Worm (Caenorhabditis elegans) whole organism, young adult: ENCODE data around the gene ins-39.
A peak's percentile ranks its signal among the peaks of the same experiment; 100 is the strongest.

Experiments
- B0019.2 ChIP-seq: fragments of 200-800 bp; sonication (Bioruptor generic); conservative IDR thresholded peaks from 2 replicates; pipeline ENCODE4 v1.3.6; 2022; ENCODE audit warnings: missing genetic modification reagents, missing genetic modification characterization, missing compliant biosample characterization
- B0261.1 ChIP-seq: sonication (generic microtip); optimal IDR thresholded peaks from 2 replicates; lab custom pipeline; 2016; ENCODE audit warnings: mild to moderate bottlenecking, missing genetic modification characterization, moderate library complexity, missing compliant biosample characterization
- B0336.3 ChIP-seq: fragments of 200-800 bp; sonication (Bioruptor generic); IDR thresholded peaks from 2 replicates; pipeline ENCODE4 v1.3.6; 2022; ENCODE audit warnings: missing genetic modification characterization, missing compliant biosample characterization
- C06A6.2 ChIP-seq: fragments of 200-800 bp; sonication (Bioruptor generic); conservative IDR thresholded peaks from 2 replicates; pipeline ENCODE4 v1.3.6; 2022; ENCODE audit warnings: missing genetic modification characterization, missing compliant biosample characterization
- F23B12.7 ChIP-seq: sonication (generic microtip); optimal IDR thresholded peaks from 2 replicates; lab custom pipeline; 2017; ENCODE audit warnings: missing genetic modification characterization, mild to moderate bottlenecking, missing compliant biosample characterization, antibody characterized with exemption, moderate library complexity; ENCODE audit not compliant: insufficient read depth
- K12H6.12 ChIP-seq: fragments of 200-800 bp; sonication (Bioruptor generic); optimal IDR thresholded peaks from 2 replicates; lab custom pipeline; 2018; ENCODE audit warnings: mild to moderate bottlenecking, missing genetic modification characterization, missing compliant biosample characterization
- T07F8.4 ChIP-seq: sonication (generic microtip); optimal IDR thresholded peaks from 2 replicates; lab custom pipeline; 2016; ENCODE audit warnings: mild to moderate bottlenecking, missing genetic modification characterization, moderate library complexity, missing compliant biosample characterization
- Y67H2A.10 ChIP-seq: fragments of 200-800 bp; sonication (Bioruptor generic); conservative IDR thresholded peaks from 2 replicates; pipeline ENCODE4 v1.3.6; 2022; ENCODE audit warnings: missing genetic modification reagents, missing genetic modification characterization, missing compliant biosample characterization
- ZK185.1 ChIP-seq: sonication (generic microtip); optimal IDR thresholded peaks from 2 replicates; lab custom pipeline; 2016; ENCODE audit warnings: mild to moderate bottlenecking, missing genetic modification characterization, missing compliant biosample characterization; ENCODE audit not compliant: poor library complexity, severe bottlenecking
- akir-1 ChIP-seq: fragments of 200-800 bp; sonication (Bioruptor generic); optimal IDR thresholded peaks from 2 replicates; lab custom pipeline; 2018; ENCODE audit warnings: mild to moderate bottlenecking, missing genetic modification characterization, moderate library complexity, missing compliant biosample characterization
- aptf-3 ChIP-seq: fragments of 200-800 bp; sonication (Bioruptor generic); IDR thresholded peaks from 2 replicates; pipeline ENCODE4 v1.3.6; 2022; ENCODE audit warnings: missing genetic modification characterization, missing compliant biosample characterization
- attf-3 ChIP-seq: fragments of 200-800 bp; sonication (Bioruptor generic); conservative IDR thresholded peaks from 2 replicates; pipeline ENCODE4 v1.3.6; 2022; ENCODE audit warnings: missing genetic modification reagents, missing genetic modification characterization, missing compliant biosample characterization
- bed-1 ChIP-seq: fragments of 200-800 bp; sonication (Bioruptor generic); IDR thresholded peaks from 2 replicates; pipeline ENCODE4 v1.3.6; 2022; ENCODE audit warnings: missing genetic modification reagents, missing genetic modification characterization, missing compliant biosample characterization
- ccch-3 ChIP-seq: fragments of 200-800 bp; sonication (Bioruptor generic); optimal IDR thresholded peaks from 2 replicates; lab custom pipeline; 2018; ENCODE audit warnings: mild to moderate bottlenecking, missing genetic modification characterization, missing compliant biosample characterization
- cebp-1 ChIP-seq, 2 experiments: fragments of 200-800 bp in 1 of 2; sonication (Bioruptor generic) in 1 of 2; sonication (generic microtip) in 1 of 2; IDR thresholded peaks in 1 of 2; optimal IDR thresholded peaks in 1 of 2; 2 replicates each; pipeline versions ENCODE4 v1.3.6 to Lab custom; 2017 to 2022; ENCODE audit warnings: missing compliant biosample characterization in 2 of 2, missing genetic modification characterization in 2 of 2, mild to moderate bottlenecking in 1 of 2, missing genetic modification reagents in 1 of 2, moderate library complexity in 1 of 2
- cebp-2 ChIP-seq: fragments of 200-800 bp; sonication (Bioruptor generic); IDR thresholded peaks from 2 replicates; pipeline ENCODE4 v1.3.6; 2022; ENCODE audit warnings: missing genetic modification characterization, missing compliant biosample characterization
- ceh-27 ChIP-seq: fragments of 200-800 bp; sonication (Bioruptor generic); optimal IDR thresholded peaks from 2 replicates; lab custom pipeline; 2018; ENCODE audit warnings: mild to moderate bottlenecking, missing genetic modification characterization, moderate library complexity, missing compliant biosample characterization
- ceh-79 ChIP-seq: sonication (generic microtip); optimal IDR thresholded peaks from 2 replicates; lab custom pipeline; 2017; ENCODE audit warnings: mild to moderate bottlenecking, missing genetic modification characterization, missing compliant biosample characterization
- die-1 ChIP-seq: sonication (generic microtip); optimal IDR thresholded peaks from 2 replicates; lab custom pipeline; 2016; ENCODE audit warnings: missing genotype, mild to moderate bottlenecking, missing genetic modification characterization, missing compliant biosample characterization
- dox-1 ChIP-seq: fragments of 200-800 bp; sonication (Bioruptor generic); IDR thresholded peaks from 2 replicates; pipeline ENCODE4 v1.3.6; 2022; ENCODE audit warnings: missing genetic modification reagents, missing genetic modification characterization, missing compliant biosample characterization
- dpff-1 ChIP-seq: sonication (generic microtip); optimal IDR thresholded peaks from 2 replicates; lab custom pipeline; 2017; ENCODE audit warnings: mild to moderate bottlenecking, missing genetic modification characterization, missing compliant biosample characterization
- egl-18 ChIP-seq: fragments of 200-800 bp; sonication (Bioruptor generic); IDR thresholded peaks from 2 replicates; pipeline ENCODE4 v1.3.6; 2022; ENCODE audit warnings: missing genetic modification reagents, missing genetic modification characterization, missing compliant biosample characterization
- egl-44 ChIP-seq: fragments of 200-800 bp; sonication (Bioruptor generic); IDR thresholded peaks from 2 replicates; pipeline ENCODE4 v1.3.6; 2022; ENCODE audit warnings: missing genetic modification reagents, missing genetic modification characterization, missing compliant biosample characterization
- ekl-4 ChIP-seq: fragments of 200-800 bp; sonication (Bioruptor generic); IDR thresholded peaks from 2 replicates; pipeline ENCODE4 v1.3.6; 2022; ENCODE audit warnings: missing genetic modification reagents, missing genetic modification characterization, missing compliant biosample characterization
- hlh-26 ChIP-seq: fragments of 200-800 bp; sonication (Bioruptor generic); conservative IDR thresholded peaks from 2 replicates; pipeline ENCODE4 v1.3.6; 2022; ENCODE audit warnings: missing genetic modification reagents, missing genetic modification characterization, missing compliant biosample characterization
- hmg-20 ChIP-seq: fragments of 200-800 bp; sonication (Bioruptor generic); IDR thresholded peaks from 2 replicates; pipeline ENCODE4 v1.3.6; 2022; ENCODE audit warnings: missing genetic modification reagents, missing genetic modification characterization, missing compliant biosample characterization
- hrde-1 ChIP-seq: sonication (generic microtip); optimal IDR thresholded peaks from 2 replicates; lab custom pipeline; 2016; ENCODE audit warnings: missing genetic modification characterization, mild to moderate bottlenecking, missing compliant biosample characterization, moderate library complexity, missing genotype, missing genetic modification reagents, borderline replicate concordance
- let-607 ChIP-seq, 2 experiments: fragments of 200-800 bp in 1 of 2; sonication (Bioruptor generic) in 1 of 2; sonication (generic microtip) in 1 of 2; optimal IDR thresholded peaks; 2 replicates each; lab custom pipeline; 2016 to 2018; ENCODE audit warnings: mild to moderate bottlenecking in 2 of 2, missing compliant biosample characterization in 2 of 2, missing genetic modification characterization in 2 of 2, moderate library complexity in 2 of 2, missing genotype in 1 of 2
- lin-54 ChIP-seq: fragments of 200-800 bp; sonication (Bioruptor generic); optimal IDR thresholded peaks from 2 replicates; lab custom pipeline; 2018; ENCODE audit warnings: mild to moderate bottlenecking, missing genetic modification characterization, missing compliant biosample characterization
- madf-3 ChIP-seq: fragments of 200-800 bp; sonication (Bioruptor generic); IDR thresholded peaks from 2 replicates; pipeline ENCODE4 v1.3.6; 2022; ENCODE audit warnings: missing genetic modification reagents, missing genetic modification characterization, missing compliant biosample characterization
- nfyb-1 ChIP-seq: fragments of 200-800 bp; sonication (Bioruptor generic); IDR thresholded peaks from 2 replicates; pipeline ENCODE4 v1.3.6; 2022; ENCODE audit warnings: missing genetic modification reagents, missing genetic modification characterization, missing compliant biosample characterization
- nhr-179 ChIP-seq: sonication (generic microtip); optimal IDR thresholded peaks from 2 replicates; lab custom pipeline; 2016; ENCODE audit warnings: mild to moderate bottlenecking, missing genetic modification characterization, missing compliant biosample characterization
- nhr-27 ChIP-seq: fragments of 200-800 bp; sonication (Bioruptor generic); optimal IDR thresholded peaks from 2 replicates; lab custom pipeline; 2018; ENCODE audit warnings: mild to moderate bottlenecking, missing genetic modification characterization, moderate library complexity, missing compliant biosample characterization
- nhr-80 ChIP-seq: sonication (generic microtip); optimal IDR thresholded peaks from 2 replicates; lab custom pipeline; 2016; ENCODE audit warnings: missing genetic modification characterization, missing compliant biosample characterization
- pbrm-1 ChIP-seq: fragments of 200-800 bp; sonication (Bioruptor generic); IDR thresholded peaks from 2 replicates; pipeline ENCODE4 v1.3.6; 2022; ENCODE audit warnings: missing genetic modification reagents, missing genetic modification characterization, missing compliant biosample characterization
- pha-4 ChIP-seq: fragments of 150-350 bp; sonication (generic microtip); optimal IDR thresholded peaks from 2 replicates; lab custom pipeline; 2014; ENCODE audit warnings: missing biosample characterization, missing genetic modification reagents, missing genetic modification characterization
- rec-8 ChIP-seq, 2 experiments: sonication (generic microtip); optimal IDR thresholded peaks; 2 replicates each; lab custom pipeline; 2016; ENCODE audit warnings: mild to moderate bottlenecking in 2 of 2, missing genetic modification characterization in 2 of 2, missing genetic modification reagents in 2 of 2, missing genotype in 2 of 2, missing biosample characterization in 1 of 2, missing compliant biosample characterization in 1 of 2, moderate library complexity in 1 of 2
- snpc-1.3 ChIP-seq: sonication (generic microtip); optimal IDR thresholded peaks from 2 replicates; lab custom pipeline; 2017; ENCODE audit warnings: missing genetic modification characterization, mild to moderate bottlenecking, missing compliant biosample characterization, antibody characterized with exemption, moderate library complexity, missing genotype, missing genetic modification reagents; ENCODE audit not compliant: insufficient read depth
- snpc-3.4 ChIP-seq: sonication (generic microtip); optimal IDR thresholded peaks from 2 replicates; lab custom pipeline; 2017; ENCODE audit warnings: missing genetic modification characterization, mild to moderate bottlenecking, missing compliant biosample characterization, antibody characterized with exemption, moderate library complexity, missing genotype, missing genetic modification reagents
- snpc-4 ChIP-seq, 5 experiments: fragments of 150-350 bp in 1 of 5; sonication (generic microtip) in 4 of 5; optimal IDR thresholded peaks; 2 replicates each; lab custom pipeline; 2014 to 2018; ENCODE audit warnings: missing genetic modification characterization in 5 of 5, missing biosample characterization in 3 of 5, antibody characterized with exemption in 2 of 5, mild to moderate bottlenecking in 2 of 5, missing compliant biosample characterization in 2 of 5, missing genotype in 2 of 5, moderate library complexity in 2 of 5, missing genetic modification reagents in 1 of 5
- somi-1 ChIP-seq: fragments of 200-800 bp; sonication (Bioruptor generic); optimal IDR thresholded peaks from 2 replicates; lab custom pipeline; 2018; ENCODE audit warnings: mild to moderate bottlenecking, missing genetic modification characterization, missing compliant biosample characterization
- tbp1 ChIP-seq: fragments of 200-800 bp; sonication (Bioruptor generic); optimal IDR thresholded peaks from 2 replicates; lab custom pipeline; 2018; ENCODE audit warnings: mild to moderate bottlenecking, missing genetic modification characterization, missing compliant biosample characterization
- tlf-1 ChIP-seq: fragments of 200-800 bp; sonication (Bioruptor generic); optimal IDR thresholded peaks from 2 replicates; lab custom pipeline; 2018; ENCODE audit warnings: mild to moderate bottlenecking, missing genetic modification characterization, missing compliant biosample characterization
- ztf-26 ChIP-seq: sonication (generic microtip); optimal IDR thresholded peaks from 2 replicates; lab custom pipeline; 2017; ENCODE audit warnings: missing genetic modification characterization, missing compliant biosample characterization
- ztf-3 ChIP-seq: fragments of 200-800 bp; sonication (Bioruptor generic); optimal IDR thresholded peaks from 2 replicates; lab custom pipeline; 2018; ENCODE audit warnings: mild to moderate bottlenecking, missing genetic modification characterization, missing compliant biosample characterization

Gene ins-39

DNA sequence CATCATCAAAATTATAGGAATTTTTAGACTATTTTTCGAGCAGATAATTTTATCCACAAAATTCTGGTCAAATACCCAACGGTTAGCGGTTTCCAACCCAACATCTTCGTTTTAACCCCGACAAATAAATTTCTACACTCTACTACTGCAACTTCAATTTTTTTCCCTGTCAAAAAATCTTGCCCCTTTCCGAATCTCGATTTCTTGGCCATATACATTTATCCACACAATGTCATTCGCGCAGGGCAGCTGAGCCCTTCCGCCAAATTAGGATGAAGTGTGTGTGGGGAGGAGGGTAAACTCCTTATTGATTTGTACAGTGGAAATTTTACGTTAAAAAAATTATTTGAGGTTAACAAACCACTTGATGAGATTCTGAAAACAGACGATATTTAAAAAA is 597 bp upstream of the ins-39 start (continued):
- TF ChIP-seq die-1 (tag; lab: Kevin White, UChicago) (peak; percentile 28), ccch-3 (GFP tag; lab: Kevin White, UChicago) (peak; percentile 58), snpc-3.4 (peak; percentile 44), let-607 (tag; optimal IDR thresholded peaks at IDR 0.05; lab: Kevin White, UChicago) (peak; percentile 43 to 90), snpc-4 (GFP tag; optimal IDR thresholded peaks at IDR 0.05; lab: Kevin White, UChicago) (peak; percentile 67), snpc-4 (tag; optimal IDR thresholded peaks at IDR 0.05; lab: Kevin White, UChicago) (peak; percentile 55 to 88 (median 80)), C06A6.2 (peak; percentile 92), F23B12.7 (tag; lab: Kevin White, UChicago) (peak; percentile 94), hmg-20 (GFP tag; lab: Robert Waterston, UW) (peak; percentile 94), cebp-2 (GFP tag; lab: Robert Waterston, UW) (peak; percentile 98), B0019.2 (GFP tag; lab: Robert Waterston, UW) (no peak), attf-3 (GFP tag; lab: Robert Waterston, UW) (peak; percentile 35; the same call in 1 of the 2 replicates), hrde-1 (tag; lab: Kevin White, UChicago) (peak; percentile 53), dpff-1 (tag; lab: Kevin White, UChicago) (peak; percentile 62), pha-4 (tag; lab: Kevin White, UChicago) (peak; percentile 95), T07F8.4 (peak; percentile 84), egl-18 (GFP tag; lab: Robert Waterston, UW) (peak; percentile 87), ceh-27 (GFP tag; lab: Kevin White, UChicago) (peak; percentile 98), nhr-27 (tag; lab: Kevin White, UChicago) (peak; percentile 38), akir-1 (GFP tag; lab: Kevin White, UChicago) (peak; percentile 86), bed-1 (GFP tag; lab: Robert Waterston, UW) (0 out of 2 replicates have a peak, but pooled peaks have one; percentile 81), tlf-1 (GFP tag; lab: Kevin White, UChicago) (peak; percentile 97), ceh-79 (tag; lab: Kevin White, UChicago) (peak; percentile 71), snpc-1.3 (tag; lab: Kevin White, UChicago) (peak; percentile 14), cebp-1 (GFP tag; IDR thresholded peaks at IDR 0.05; lab: Robert Waterston, UW) (peak; percentile 64), cebp-1 (tag; optimal IDR thresholded peaks at IDR 0.05; lab: Kevin White, UChicago) (peak; percentile 95), Y67H2A.10 (GFP tag; lab: Robert Waterston, UW) (no peak), pbrm-1 (GFP tag; lab: Robert Waterston, UW) (peak; percentile 86), ztf-26 (tag; lab: Kevin White, UChicago) (peak; percentile 98), ZK185.1 (peak; percentile 98), K12H6.12 (peak; percentile 82), dox-1 (peak; percentile 98), B0261.1 (tag; lab: Kevin White, UChicago) (peak; percentile 53), lin-54 (GFP tag; lab: Kevin White, UChicago) (peak; percentile 85), rec-8 (tag; optimal IDR thresholded peaks at IDR 0.05; lab: Kevin White, UChicago) (peak in 1 of 2 experiments; percentile 45), somi-1 (GFP tag; lab: Kevin White, UChicago) (peak; percentile 88), aptf-3 (GFP tag; lab: Robert Waterston, UW) (no peak), madf-3 (GFP tag; lab: Robert Waterston, UW) (no peak), nhr-179 (tag; lab: Kevin White, UChicago) (peak; percentile 82), egl-44 (GFP tag; lab: Robert Waterston, UW) (peak; percentile 84), ekl-4 (GFP tag; lab: Robert Waterston, UW) (peak; percentile 82), nfyb-1 (GFP tag; lab: Robert Waterston, UW) (peak; percentile 96), nhr-80 (tag; lab: Kevin White, UChicago) (peak; percentile 76), hlh-26 (GFP tag; lab: Robert Waterston, UW) (no peak), tbp1 (GFP tag; lab: Kevin White, UChicago) (peak; percentile 77), B0336.3 (GFP tag; lab: Robert Waterston, UW) (peak; percentile 98), ztf-3 (peak; percentile 87)
